Worm (Caenorhabditis elegans) whole organism, young adult: ENCODE data around the gene F42G4.6.

Experiments
- bed-1 ChIP-seq: fragments of 200-800 bp; sonication (Bioruptor generic); IDR thresholded peaks from 2 replicates; pipeline ENCODE4 v1.3.6; 2022; ENCODE audit warnings: missing genetic modification reagents, missing genetic modification characterization, missing compliant biosample characterization
- cebp-2 ChIP-seq: fragments of 200-800 bp; sonication (Bioruptor generic); IDR thresholded peaks from 2 replicates; pipeline ENCODE4 v1.3.6; 2022; ENCODE audit warnings: missing genetic modification characterization, missing compliant biosample characterization
- ceh-100 ChIP-seq: fragments of 200-800 bp; sonication (Bioruptor generic); IDR thresholded peaks from 2 replicates; pipeline ENCODE4 v1.3.6; 2022; ENCODE audit warnings: missing genetic modification reagents, missing genetic modification characterization, missing compliant biosample characterization
- ceh-40 ChIP-seq: fragments of 200-800 bp; sonication (Bioruptor generic); IDR thresholded peaks from 2 replicates; pipeline ENCODE4 v1.3.6; 2022; ENCODE audit warnings: missing genetic modification characterization, missing compliant biosample characterization
- ceh-79 ChIP-seq: sonication (generic microtip); optimal IDR thresholded peaks from 2 replicates; lab custom pipeline; 2017; ENCODE audit warnings: mild to moderate bottlenecking, missing genetic modification characterization, missing compliant biosample characterization
- let-526 ChIP-seq: fragments of 200-800 bp; sonication (Bioruptor generic); IDR thresholded peaks from 2 replicates; pipeline ENCODE4 v1.3.6; 2022; ENCODE audit warnings: missing genetic modification reagents, missing genetic modification characterization, missing compliant biosample characterization
- madf-3 ChIP-seq: fragments of 200-800 bp; sonication (Bioruptor generic); IDR thresholded peaks from 2 replicates; pipeline ENCODE4 v1.3.6; 2022; ENCODE audit warnings: missing genetic modification reagents, missing genetic modification characterization, missing compliant biosample characterization
- unc-62 ChIP-seq: fragments of 150-350 bp; optimal IDR thresholded peaks from 2 replicates; lab custom pipeline; 2014; ENCODE audit warnings: missing biosample characterization, missing genetic modification reagents, missing genetic modification characterization

ce11 chrII:13116710-13117109 is 37.5 kb downstream of the F42G4.6 start, which contains the start of gene rict-1:
- TF ChIP-seq let-526 (GFP tag; lab: Robert Waterston, UW) = no peak
- TF ChIP-seq madf-3 = no peak
- no peak for TF ChIP-seq bed-1 (GFP tag; lab: Robert Waterston, UW)
- no peak for TF ChIP-seq cebp-2 (GFP tag; lab: Robert Waterston, UW)
- TF ChIP-seq ceh-79 = no peak
- no peak for TF ChIP-seq ceh-100
- TF ChIP-seq unc-62 (GFP tag; lab: Kevin White, UChicago) = no peak
- no peak for TF ChIP-seq ceh-40 (GFP tag; lab: Robert Waterston, UW)
